Worm (Caenorhabditis elegans) whole organism, young adult: ENCODE measurements around the gene W09D10.4.

Experiments used
- B0336.3 ChIP-seq: fragments of 200-800 bp; sonication (Bioruptor generic); IDR thresholded peaks from 2 replicates; pipeline ENCODE4 v1.3.6; 2022; ENCODE audit warnings: missing genetic modification characterization, missing compliant biosample characterization
- C17E4.6 ChIP-seq: fragments of 200-800 bp; sonication (Bioruptor generic); IDR thresholded peaks from 2 replicates; pipeline ENCODE4 v1.3.6; 2022; ENCODE audit warnings: missing genetic modification reagents, missing genetic modification characterization, missing compliant biosample characterization
- D2030.7 ChIP-seq: fragments of 200-800 bp; sonication (Bioruptor generic); IDR thresholded peaks from 2 replicates; pipeline ENCODE4 v1.3.6; 2022; ENCODE audit warnings: missing genetic modification reagents, missing genetic modification characterization, missing compliant biosample characterization
- F10E7.11 ChIP-seq: sonication (generic microtip); optimal IDR thresholded peaks from 2 replicates; lab custom pipeline; 2017; ENCODE audit warnings: mild to moderate bottlenecking, missing genetic modification characterization, moderate library complexity, missing compliant biosample characterization
- F57A8.1 ChIP-seq: fragments of 200-800 bp; sonication (Bioruptor generic); optimal IDR thresholded peaks from 2 replicates; lab custom pipeline; 2018; ENCODE audit warnings: mild to moderate bottlenecking, missing genetic modification characterization, moderate library complexity, missing compliant biosample characterization
- F57C9.4 ChIP-seq: sonication (generic microtip); optimal IDR thresholded peaks from 2 replicates; lab custom pipeline; 2017; ENCODE audit warnings: mild to moderate bottlenecking, missing genetic modification characterization, missing compliant biosample characterization
- K11D2.4 ChIP-seq: fragments of 200-800 bp; sonication (Bioruptor generic); IDR thresholded peaks from 2 replicates; pipeline ENCODE4 v1.3.6; 2022; ENCODE audit warnings: missing genetic modification reagents, missing genetic modification characterization, missing compliant biosample characterization
- Y53G8AR.9 ChIP-seq: fragments of 200-800 bp; sonication (Bioruptor generic); conservative IDR thresholded peaks from 2 replicates; pipeline ENCODE4 v1.3.6; 2022; ENCODE audit warnings: missing genetic modification reagents, missing genetic modification characterization, missing compliant biosample characterization
- Y56A3A.18 ChIP-seq: fragments of 200-800 bp; sonication (Bioruptor generic); IDR thresholded peaks from 2 replicates; pipeline ENCODE4 v1.3.6; 2022; ENCODE audit warnings: missing genetic modification reagents, missing genetic modification characterization, missing compliant biosample characterization
- Y95B8A.8 ChIP-seq: fragments of 200-800 bp; sonication (Bioruptor generic); IDR thresholded peaks from 2 replicates; pipeline ENCODE4 v1.3.6; 2022; ENCODE audit warnings: missing genetic modification reagents, missing genetic modification characterization, missing compliant biosample characterization
- ama-1 ChIP-seq, 3 experiments: fragments of 150-350 bp in 1 of 3; sonication (generic microtip) in 2 of 3; optimal IDR thresholded peaks; 2 replicates each; lab custom pipeline; 2014 to 2018; ENCODE audit warnings: missing biosample characterization in 2 of 3, missing genetic modification characterization in 2 of 3, missing genetic modification reagents in 2 of 3
- aptf-3 ChIP-seq: fragments of 200-800 bp; sonication (Bioruptor generic); IDR thresholded peaks from 2 replicates; pipeline ENCODE4 v1.3.6; 2022; ENCODE audit warnings: missing genetic modification characterization, missing compliant biosample characterization
- attf-6 ChIP-seq: fragments of 200-800 bp; sonication (Bioruptor generic); IDR thresholded peaks from 2 replicates; pipeline ENCODE4 v1.3.6; 2022; ENCODE audit warnings: missing genetic modification reagents, missing genetic modification characterization, missing compliant biosample characterization
- ceh-100 ChIP-seq: fragments of 200-800 bp; sonication (Bioruptor generic); IDR thresholded peaks from 2 replicates; pipeline ENCODE4 v1.3.6; 2022; ENCODE audit warnings: missing genetic modification reagents, missing genetic modification characterization, missing compliant biosample characterization
- ceh-40 ChIP-seq: fragments of 200-800 bp; sonication (Bioruptor generic); IDR thresholded peaks from 2 replicates; pipeline ENCODE4 v1.3.6; 2022; ENCODE audit warnings: missing genetic modification characterization, missing compliant biosample characterization
- ceh-91 ChIP-seq: fragments of 200-800 bp; sonication (Bioruptor generic); IDR thresholded peaks from 2 replicates; pipeline ENCODE4 v1.3.6; 2022; ENCODE audit warnings: missing genetic modification reagents, missing genetic modification characterization, missing compliant biosample characterization
- dox-1 ChIP-seq: fragments of 200-800 bp; sonication (Bioruptor generic); IDR thresholded peaks from 2 replicates; pipeline ENCODE4 v1.3.6; 2022; ENCODE audit warnings: missing genetic modification reagents, missing genetic modification characterization, missing compliant biosample characterization
- efl-1 ChIP-seq: fragments of 150-350 bp; optimal IDR thresholded peaks from 2 replicates; lab custom pipeline; 2014; ENCODE audit warnings: missing biosample characterization, missing genetic modification reagents, missing genetic modification characterization
- him-1 ChIP-seq: sonication (generic microtip); optimal IDR thresholded peaks from 2 replicates; lab custom pipeline; 2016; ENCODE audit warnings: missing genotype, missing genetic modification reagents, missing genetic modification characterization, missing compliant biosample characterization
- hrde-1 ChIP-seq: sonication (generic microtip); optimal IDR thresholded peaks from 2 replicates; lab custom pipeline; 2016; ENCODE audit warnings: missing genetic modification characterization, mild to moderate bottlenecking, missing compliant biosample characterization, moderate library complexity, missing genotype, missing genetic modification reagents, borderline replicate concordance
- hsf-1 ChIP-seq: fragments of 200-800 bp; sonication (Bioruptor generic); IDR thresholded peaks from 2 replicates; pipeline ENCODE4 v1.3.6; 2022; ENCODE audit warnings: missing genetic modification reagents, missing genetic modification characterization, missing compliant biosample characterization
- lin-26 ChIP-seq: fragments of 200-800 bp; sonication (Bioruptor generic); IDR thresholded peaks from 2 replicates; pipeline ENCODE4 v1.3.6; 2022; ENCODE audit warnings: missing genetic modification reagents, missing genetic modification characterization, missing compliant biosample characterization
- lin-40 ChIP-seq: sonication (generic microtip); optimal IDR thresholded peaks from 2 replicates; lab custom pipeline; 2016; ENCODE audit warnings: missing genetic modification characterization, mild to moderate bottlenecking, missing compliant biosample characterization, missing genotype, missing genetic modification reagents
- lin-54 ChIP-seq: fragments of 200-800 bp; sonication (Bioruptor generic); optimal IDR thresholded peaks from 2 replicates; lab custom pipeline; 2018; ENCODE audit warnings: mild to moderate bottlenecking, missing genetic modification characterization, missing compliant biosample characterization
- lsl-1 ChIP-seq: fragments of 200-800 bp; sonication (Bioruptor generic); optimal IDR thresholded peaks from 2 replicates; lab custom pipeline; 2018; ENCODE audit warnings: mild to moderate bottlenecking, missing genetic modification characterization, moderate library complexity, missing compliant biosample characterization
- madf-10 ChIP-seq: sonication (generic microtip); optimal IDR thresholded peaks from 2 replicates; lab custom pipeline; 2016; ENCODE audit warnings: mild to moderate bottlenecking, missing genetic modification characterization, missing compliant biosample characterization
- madf-8 ChIP-seq: fragments of 200-800 bp; sonication (Bioruptor generic); conservative IDR thresholded peaks from 2 replicates; pipeline ENCODE4 v1.3.6; 2022; ENCODE audit warnings: missing genetic modification reagents, missing genetic modification characterization, missing compliant biosample characterization
- nfya-1 ChIP-seq: sonication (generic microtip); optimal IDR thresholded peaks from 2 replicates; lab custom pipeline; 2017; ENCODE audit warnings: antibody characterized with exemption, missing compliant biosample characterization, missing genetic modification characterization, borderline replicate concordance; ENCODE audit not compliant: insufficient read depth
- nfyb-1 ChIP-seq: fragments of 200-800 bp; sonication (Bioruptor generic); IDR thresholded peaks from 2 replicates; pipeline ENCODE4 v1.3.6; 2022; ENCODE audit warnings: missing genetic modification reagents, missing genetic modification characterization, missing compliant biosample characterization
- nhr-80 ChIP-seq: sonication (generic microtip); optimal IDR thresholded peaks from 2 replicates; lab custom pipeline; 2016; ENCODE audit warnings: missing genetic modification characterization, missing compliant biosample characterization
- pbrm-1 ChIP-seq: fragments of 200-800 bp; sonication (Bioruptor generic); IDR thresholded peaks from 2 replicates; pipeline ENCODE4 v1.3.6; 2022; ENCODE audit warnings: missing genetic modification reagents, missing genetic modification characterization, missing compliant biosample characterization
- pha-4 ChIP-seq: fragments of 150-350 bp; sonication (generic microtip); optimal IDR thresholded peaks from 2 replicates; lab custom pipeline; 2014; ENCODE audit warnings: missing biosample characterization, missing genetic modification reagents, missing genetic modification characterization
- rcor-1 ChIP-seq: fragments of 200-800 bp; sonication (Bioruptor generic); IDR thresholded peaks from 2 replicates; pipeline ENCODE4 v1.3.6; 2022; ENCODE audit warnings: missing genetic modification reagents, missing genetic modification characterization, missing compliant biosample characterization
- sea-2 ChIP-seq: fragments of 200-800 bp; sonication (Bioruptor generic); IDR thresholded peaks from 2 replicates; pipeline ENCODE4 v1.3.6; 2022; ENCODE audit warnings: missing genetic modification characterization, missing compliant biosample characterization
- snpc-1.1 ChIP-seq: sonication (generic microtip); optimal IDR thresholded peaks from 2 replicates; lab custom pipeline; 2017; ENCODE audit warnings: missing genetic modification characterization, mild to moderate bottlenecking, missing compliant biosample characterization, antibody characterized with exemption, moderate library complexity, missing genotype, missing genetic modification reagents; ENCODE audit not compliant: insufficient read depth
- snpc-1.3 ChIP-seq: sonication (generic microtip); optimal IDR thresholded peaks from 2 replicates; lab custom pipeline; 2017; ENCODE audit warnings: missing genetic modification characterization, mild to moderate bottlenecking, missing compliant biosample characterization, antibody characterized with exemption, moderate library complexity, missing genotype, missing genetic modification reagents; ENCODE audit not compliant: insufficient read depth
- snpc-3.4 ChIP-seq: sonication (generic microtip); optimal IDR thresholded peaks from 2 replicates; lab custom pipeline; 2017; ENCODE audit warnings: missing genetic modification characterization, mild to moderate bottlenecking, missing compliant biosample characterization, antibody characterized with exemption, moderate library complexity, missing genotype, missing genetic modification reagents
- snpc-4 ChIP-seq, 5 experiments: fragments of 150-350 bp in 1 of 5; sonication (generic microtip) in 4 of 5; optimal IDR thresholded peaks; 2 replicates each; lab custom pipeline; 2014 to 2018; ENCODE audit warnings: missing genetic modification characterization in 5 of 5, missing biosample characterization in 3 of 5, antibody characterized with exemption in 2 of 5, mild to moderate bottlenecking in 2 of 5, missing compliant biosample characterization in 2 of 5, missing genotype in 2 of 5, moderate library complexity in 2 of 5, missing genetic modification reagents in 1 of 5
- sptf-2 ChIP-seq: fragments of 200-800 bp; sonication (Bioruptor generic); optimal IDR thresholded peaks from 2 replicates; lab custom pipeline; 2018; ENCODE audit warnings: mild to moderate bottlenecking, missing genetic modification characterization, missing compliant biosample characterization
- xnd-1 ChIP-seq: sonication (generic microtip); optimal IDR thresholded peaks from 2 replicates; lab custom pipeline; 2016; ENCODE audit warnings: missing genotype, missing genetic modification reagents, missing genetic modification characterization, missing compliant biosample characterization
- zim-3 ChIP-seq: sonication (generic microtip); optimal IDR thresholded peaks from 2 replicates; lab custom pipeline; 2017; ENCODE audit warnings: mild to moderate bottlenecking, missing genetic modification characterization, moderate library complexity, missing compliant biosample characterization
- ztf-26 ChIP-seq: sonication (generic microtip); optimal IDR thresholded peaks from 2 replicates; lab custom pipeline; 2017; ENCODE audit warnings: missing genetic modification characterization, missing compliant biosample characterization
- ztf-3 ChIP-seq: fragments of 200-800 bp; sonication (Bioruptor generic); optimal IDR thresholded peaks from 2 replicates; lab custom pipeline; 2018; ENCODE audit warnings: mild to moderate bottlenecking, missing genetic modification characterization, missing compliant biosample characterization

The W09D10.4 gene

ce11 chrIII:10734511-10735233 lies 18.7 kb upstream of the W09D10.4 start:
- no peak for TF ChIP-seq F10E7.11 (tag; lab: Kevin White, UChicago)
- peak; percentile 28 for TF ChIP-seq pha-4 (tag; lab: Kevin White, UChicago)
- no peak for TF ChIP-seq ceh-40 (GFP tag; lab: Robert Waterston, UW)

ce11 chrIII:10733300-10733699 lies 17.3 kb upstream of the W09D10.4 start:
- TF ChIP-seq hrde-1 (no peak), C17E4.6 (GFP tag; lab: Robert Waterston, UW) (0 out of 2 replicates have a peak, but pooled peaks have one; percentile 30), pbrm-1 (GFP tag; lab: Robert Waterston, UW) (peak; percentile 83), snpc-4 (GFP tag; optimal IDR thresholded peaks at IDR 0.05; lab: Kevin White, UChicago) (peak; percentile 85), snpc-4 (tag; optimal IDR thresholded peaks at IDR 0.05; lab: Kevin White, UChicago) (peak in 3 of 4 experiments; percentile 83 to 92 (median 88)), B0336.3 (GFP tag; lab: Robert Waterston, UW) (no peak), lin-26 (peak; percentile 87), zim-3 (no peak), ztf-26 (no peak), F57A8.1 (no peak), madf-10 (no peak), lin-40 (tag; lab: Kevin White, UChicago) (no peak), ceh-100 (GFP tag; lab: Robert Waterston, UW) (peak; percentile 51; the same call in 1 of the 2 replicates), ztf-3 (GFP tag; lab: Kevin White, UChicago) (no peak), D2030.7 (GFP tag; lab: Robert Waterston, UW) (peak; percentile 92), K11D2.4 (no peak), F57C9.4 (tag; lab: Kevin White, UChicago) (no peak), nfyb-1 (GFP tag; lab: Robert Waterston, UW) (0 out of 2 replicates have a peak, but pooled peaks have one; percentile 40), lsl-1 (GFP tag; lab: Kevin White, UChicago) (peak; percentile 58), hsf-1 (GFP tag; lab: Robert Waterston, UW) (peak; percentile 67), Y95B8A.8 (GFP tag; lab: Robert Waterston, UW) (no peak), Y56A3A.18 (GFP tag; lab: Robert Waterston, UW) (no peak), ceh-91 (GFP tag; lab: Robert Waterston, UW) (peak; percentile 59), snpc-1.3 (tag; lab: Kevin White, UChicago) (peak; percentile 5), madf-8 (GFP tag; lab: Robert Waterston, UW) (peak; percentile 39; the same call in 1 of the 2 replicates), attf-6 (0 out of 2 replicates have a peak, but pooled peaks have one; percentile 54), snpc-1.1 (tag; lab: Kevin White, UChicago) (peak; percentile 90), nfya-1 (tag; lab: Kevin White, UChicago) (no peak), sea-2 (GFP tag; lab: Robert Waterston, UW) (no peak), lin-54 (GFP tag; lab: Kevin White, UChicago) (peak; percentile 45), xnd-1 (tag; lab: Kevin White, UChicago) (no peak), Y53G8AR.9 (GFP tag; lab: Robert Waterston, UW) (peak; percentile 65; the same call in 1 of the 2 replicates), dox-1 (GFP tag; lab: Robert Waterston, UW) (peak; percentile 66; the same call in 1 of the 2 replicates), efl-1 (GFP tag; lab: Kevin White, UChicago) (no peak), aptf-3 (GFP tag; lab: Robert Waterston, UW) (0 out of 2 replicates have a peak, but pooled peaks have one; percentile 47), snpc-3.4 (peak; percentile 55), sptf-2 (no peak), rcor-1 (GFP tag; lab: Robert Waterston, UW) (peak; percentile 56; the same call in 1 of the 2 replicates), him-1 (no peak), ama-1 (optimal IDR thresholded peaks at IDR 0.05; lab: Kevin White, UChicago) (no peak), ama-1 (GFP tag; optimal IDR thresholded peaks at IDR 0.05; lab: Kevin White, UChicago) (no peak), nhr-80 (tag; lab: Kevin White, UChicago) (no peak)
